Worm (Caenorhabditis elegans): ENCODE data around the gene vps-39.
A peak's percentile ranks its signal among the peaks of the same experiment; 100 is the strongest.

Gene vps-39

ce11 chrV:14038328-14039084 lies at the start of gene vps-39:
vps-39 (minus strand) TSS chrV:14038378.
- TF ChIP-seq sea-1 (GFP tag; conservative IDR thresholded peaks at IDR 0.05) (peak; percentile 77), scrt-1 (GFP tag; IDR thresholded peaks at IDR 0.05) (peak; percentile 50; the same call in 1 of the 2 replicates), tbx-37 (GFP tag; conservative IDR thresholded peaks at IDR 0.05) (peak; percentile 58; the same call in 1 of the 2 replicates), flt-1 (GFP tag; IDR thresholded peaks at IDR 0.05) (0 out of 2 replicates have a peak, but pooled peaks have one; percentile 6), hmg-4 (GFP tag; optimal IDR thresholded peaks at IDR 0.05) (peak; percentile 17), pes-1 (GFP tag; IDR thresholded peaks at IDR 0.05) (peak; percentile 79; the same call in 1 of the 2 replicates)

- TF ChIP-seq scrt-1 (GFP tag; IDR thresholded peaks at IDR 0.05) (no peak), tbx-11 (GFP tag; IDR thresholded peaks at IDR 0.05) (no peak), hmg-4 (GFP tag; optimal IDR thresholded peaks at IDR 0.05) (no peak), tbx-37 (GFP tag; conservative IDR thresholded peaks at IDR 0.05) (no peak), sea-1 (GFP tag; conservative IDR thresholded peaks at IDR 0.05) (no peak), ceh-36 (tag; optimal IDR thresholded peaks at IDR 0.05) (no peak), ama-1 (optimal IDR thresholded peaks at IDR 0.05) (no peak), ets-7 (tag; optimal IDR thresholded peaks at IDR 0.05) (no peak), hnd-1 (tag; optimal IDR thresholded peaks at IDR 0.05) (no peak)
These were observed 47.4 kb upstream of the vps-39 start, which contains the start of gene D1086.18 for ce11 chrV:14085589-14085988. D1086.18 (plus strand) TSS chrV:14085889.

ce11 chrV:14083970-14084369 lies 45.8 kb upstream of the vps-39 start, which contains the start of gene D1086.7:
D1086.7 (plus strand) TSS chrV:14084270.
- no peak for TF ChIP-seq sea-1 (GFP tag; conservative IDR thresholded peaks at IDR 0.05)
- TF ChIP-seq ets-7 (tag; optimal IDR thresholded peaks at IDR 0.05) = no peak
- TF ChIP-seq ceh-36 (tag; optimal IDR thresholded peaks at IDR 0.05) = no peak
- no peak for TF ChIP-seq tbx-37 (GFP tag; conservative IDR thresholded peaks at IDR 0.05)

- TF ChIP-seq tbx-11 (GFP tag; IDR thresholded peaks at IDR 0.05) (no peak), tra-4 (tag; optimal IDR thresholded peaks at IDR 0.05) (no peak), ets-7 (tag; optimal IDR thresholded peaks at IDR 0.05) (no peak)
These were observed 44.3 kb upstream of the vps-39 start, which contains the start of gene D1086.10 for ce11 chrV:14082453-14082852. D1086.10 (plus strand) TSS chrV:14082753.

- TF ChIP-seq aly-1 (tag; optimal IDR thresholded peaks at IDR 0.05) (no peak), hmg-4 (GFP tag; optimal IDR thresholded peaks at IDR 0.05) (no peak), ceh-36 (tag; optimal IDR thresholded peaks at IDR 0.05) (no peak), scrt-1 (GFP tag; IDR thresholded peaks at IDR 0.05) (no peak), tra-4 (tag; optimal IDR thresholded peaks at IDR 0.05) (no peak), F13C5.2 (tag; optimal IDR thresholded peaks at IDR 0.05) (no peak), ama-1 (optimal IDR thresholded peaks at IDR 0.05) (no peak), tbx-11 (GFP tag; IDR thresholded peaks at IDR 0.05) (no peak), sea-1 (GFP tag; conservative IDR thresholded peaks at IDR 0.05) (no peak), B0310.2 (tag; optimal IDR thresholded peaks at IDR 0.05) (no peak), flt-1 (GFP tag; IDR thresholded peaks at IDR 0.05) (no peak), ets-7 (tag; optimal IDR thresholded peaks at IDR 0.05) (no peak), hnd-1 (tag; optimal IDR thresholded peaks at IDR 0.05) (no peak), hmbx-1 (tag; optimal IDR thresholded peaks at IDR 0.05) (no peak), pes-1 (GFP tag; IDR thresholded peaks at IDR 0.05) (no peak), tbx-37 (GFP tag; conservative IDR thresholded peaks at IDR 0.05) (no peak), ceh-13 (GFP tag; optimal IDR thresholded peaks at IDR 0.05) (no peak)
These were observed 41.3 kb upstream of the vps-39 start, which contains the start of gene D1086.6 for ce11 chrV:14079501-14079900. D1086.6 (plus strand) TSS chrV:14079801.

ce11 chrV:14074160-14074559 lies 36.0 kb upstream of the vps-39 start, which contains the start of gene D1086.11:
D1086.11 (plus strand) TSS chrV:14074460.
- TF ChIP-seq sea-1 (GFP tag; conservative IDR thresholded peaks at IDR 0.05) (no peak), hmg-4 (GFP tag; optimal IDR thresholded peaks at IDR 0.05) (no peak), ceh-36 (tag; optimal IDR thresholded peaks at IDR 0.05) (no peak), tra-4 (tag; optimal IDR thresholded peaks at IDR 0.05) (no peak), F13C5.2 (tag; optimal IDR thresholded peaks at IDR 0.05) (no peak), flt-1 (GFP tag; IDR thresholded peaks at IDR 0.05) (no peak), B0310.2 (tag; optimal IDR thresholded peaks at IDR 0.05) (no peak), ets-7 (tag; optimal IDR thresholded peaks at IDR 0.05) (no peak)

- TF ChIP-seq tbx-37 (GFP tag; conservative IDR thresholded peaks at IDR 0.05) (no peak), aly-1 (tag; optimal IDR thresholded peaks at IDR 0.05) (no peak), scrt-1 (GFP tag; IDR thresholded peaks at IDR 0.05) (no peak), hmg-4 (GFP tag; optimal IDR thresholded peaks at IDR 0.05) (no peak), B0310.2 (tag; optimal IDR thresholded peaks at IDR 0.05) (no peak), sea-1 (GFP tag; conservative IDR thresholded peaks at IDR 0.05) (no peak), hnd-1 (tag; optimal IDR thresholded peaks at IDR 0.05) (no peak), tbx-11 (GFP tag; IDR thresholded peaks at IDR 0.05) (no peak), tra-4 (tag; optimal IDR thresholded peaks at IDR 0.05) (no peak), ets-7 (tag; optimal IDR thresholded peaks at IDR 0.05) (no peak), ceh-36 (tag; optimal IDR thresholded peaks at IDR 0.05) (no peak), ama-1 (optimal IDR thresholded peaks at IDR 0.05) (no peak), hmbx-1 (tag; optimal IDR thresholded peaks at IDR 0.05) (no peak), flt-1 (GFP tag; IDR thresholded peaks at IDR 0.05) (no peak), ceh-13 (GFP tag; optimal IDR thresholded peaks at IDR 0.05) (no peak)
These were observed 31.7 kb upstream of the vps-39 start for ce11 chrV:14069899-14070298.

- no peak for TF ChIP-seq hmg-4 (GFP tag; optimal IDR thresholded peaks at IDR 0.05)
- no peak for TF ChIP-seq tbx-11 (GFP tag; IDR thresholded peaks at IDR 0.05)
- no peak for TF ChIP-seq sea-1 (GFP tag; conservative IDR thresholded peaks at IDR 0.05)
- TF ChIP-seq ceh-13 (GFP tag; optimal IDR thresholded peaks at IDR 0.05) = no peak
These were observed 29.7 kb upstream of the vps-39 start, which contains the start of gene D1086.17 for ce11 chrV:14067816-14068296. D1086.17 (plus strand) TSS chrV:14067866.
